Fruit fly (Drosophila melanogaster) whole organism, wandering third instar larva: ENCODE data around the gene BNIP3.

ENCODE experiments used
- Abd-B ChIP-seq: fragments of >200 bp; optimal IDR thresholded peaks from 2 replicates; lab custom pipeline; 2017; ENCODE audit warnings: missing biosample characterization, missing genetic modification characterization
- CG32264 ChIP-seq: fragments of 200-800 bp; sonication (Bioruptor generic); optimal IDR thresholded peaks from 2 replicates; lab custom pipeline; 2016; ENCODE audit warnings: missing biosample characterization, missing genetic modification characterization
- CG9705 ChIP-seq: fragments of 200-800 bp; sonication (Bioruptor generic); optimal IDR thresholded peaks from 2 replicates; lab custom pipeline; 2018; ENCODE audit warnings: missing biosample characterization, mild to moderate bottlenecking, missing genetic modification characterization
- CrebA ChIP-seq: fragments of 200-800 bp; sonication (Bioruptor generic); optimal IDR thresholded peaks from 2 replicates; lab custom pipeline; 2016; ENCODE audit warnings: missing biosample characterization, mild to moderate bottlenecking, missing genetic modification characterization, borderline replicate concordance
- GATAd ChIP-seq: sonication (Bioruptor generic); optimal IDR thresholded peaks from 2 replicates; lab custom pipeline; 2016; ENCODE audit warnings: missing biosample characterization, missing genetic modification characterization
- HLH106 ChIP-seq: fragments of 200-800 bp; optimal IDR thresholded peaks from 3 replicates; lab custom pipeline; 2019; ENCODE audit warnings: missing biosample characterization, mild to moderate bottlenecking, missing genetic modification characterization, moderate library complexity
- Hnf4 ChIP-seq: fragments of 200-800 bp; sonication (Bioruptor generic); optimal IDR thresholded peaks from 2 replicates; lab custom pipeline; 2016; ENCODE audit warnings: missing biosample characterization, mild to moderate bottlenecking, missing genetic modification characterization
- Hr78 ChIP-seq: fragments of >200 bp; optimal IDR thresholded peaks from 2 replicates; lab custom pipeline; 2017; ENCODE audit warnings: missing biosample characterization, missing genetic modification characterization
- Hr83 ChIP-seq: fragments of 200-300 bp; sonication (Bioruptor generic); optimal IDR thresholded peaks from 2 replicates; lab custom pipeline; 2016; ENCODE audit warnings: missing biosample characterization, mild to moderate bottlenecking, missing genetic modification characterization, moderate library complexity; ENCODE audit not compliant: poor library complexity, severe bottlenecking
- Jra ChIP-seq: sonication (Bioruptor generic); optimal IDR thresholded peaks from 2 replicates; lab custom pipeline; 2016; ENCODE audit warnings: missing biosample characterization, missing genetic modification characterization
- Mio ChIP-seq: sonication (Bioruptor generic); optimal IDR thresholded peaks from 2 replicates; lab custom pipeline; 2016; ENCODE audit warnings: missing biosample characterization, missing genetic modification characterization
- N ChIP-seq: fragments of >200 bp; optimal IDR thresholded peaks from 2 replicates; lab custom pipeline; 2018; ENCODE audit warnings: missing biosample characterization, missing external identifiers, missing genetic modification characterization
- OdsH ChIP-seq: fragments of 200-800 bp; sonication (Bioruptor generic); optimal IDR thresholded peaks from 2 replicates; lab custom pipeline; 2016; ENCODE audit warnings: missing biosample characterization, mild to moderate bottlenecking, missing genetic modification characterization
- Rel ChIP-seq, 2 experiments: fragments of 200-800 bp; sonication (Bioruptor generic) in 1 of 2; optimal IDR thresholded peaks; 2 replicates in 1 of 2; 3 replicates in 1 of 2; lab custom pipeline; 2016 to 2019; ENCODE audit warnings: mild to moderate bottlenecking in 2 of 2, missing biosample characterization in 2 of 2, missing genetic modification characterization in 2 of 2, moderate library complexity in 1 of 2
- Sp1 ChIP-seq: fragments of 200-800 bp; sonication (Bioruptor generic); optimal IDR thresholded peaks from 3 replicates; lab custom pipeline; 2019; ENCODE audit warnings: missing biosample characterization, mild to moderate bottlenecking, missing genetic modification characterization, moderate library complexity
- Vsx2 ChIP-seq: fragments of 200-300, 225-300 bp; sonication (Bioruptor generic); optimal IDR thresholded peaks from 2 replicates; lab custom pipeline; 2018; ENCODE audit warnings: missing biosample characterization, missing genetic modification characterization; ENCODE audit not compliant: partially characterized antibody
- brk ChIP-seq: fragments of 200-800 bp; sonication (Bioruptor generic); optimal IDR thresholded peaks from 2 replicates; lab custom pipeline; 2016; ENCODE audit warnings: missing biosample characterization, mild to moderate bottlenecking, missing genetic modification characterization
- dl ChIP-seq, 2 experiments: fragments of 175-275, 200-275 bp in 1 of 2; fragments of 200-275 bp in 1 of 2; sonication (Bioruptor generic); optimal IDR thresholded peaks; lab custom pipeline; 2018; ENCODE audit warnings: mild to moderate bottlenecking in 2 of 2, missing biosample characterization in 2 of 2, missing genetic modification characterization in 2 of 2, moderate library complexity in 2 of 2; ENCODE audit not compliant: partially characterized antibody in 2 of 2, insufficient read depth in 1 of 2
- dmrt93B ChIP-seq: fragments of 200-800 bp; sonication (Bioruptor generic); optimal IDR thresholded peaks from 2 replicates; lab custom pipeline; 2018; ENCODE audit warnings: missing biosample characterization, mild to moderate bottlenecking, missing genetic modification characterization
- dsf ChIP-seq: sonication (Bioruptor generic); optimal IDR thresholded peaks from 2 replicates; lab custom pipeline; 2016; ENCODE audit warnings: missing biosample characterization, missing genetic modification characterization, borderline replicate concordance
- ey ChIP-seq: fragments of 200-800 bp; sonication (Bioruptor generic); optimal IDR thresholded peaks from 2 replicates; lab custom pipeline; 2016; ENCODE audit warnings: missing biosample characterization, missing genetic modification characterization
- foxo ChIP-seq, 2 experiments: fragments of 200-800 bp; sonication (Bioruptor generic); optimal IDR thresholded peaks; 2 replicates in 1 of 2; 3 replicates in 1 of 2; lab custom pipeline; 2016 to 2017; ENCODE audit warnings: missing biosample characterization in 2 of 2, missing genetic modification characterization in 2 of 2
- fru ChIP-seq: fragments of 200-800 bp; sonication (Bioruptor generic); optimal IDR thresholded peaks from 3 replicates; lab custom pipeline; 2016; ENCODE audit warnings: missing biosample characterization, mild to moderate bottlenecking, missing genetic modification characterization
- h ChIP-seq: fragments of 200-800 bp; sonication (Bioruptor generic); optimal IDR thresholded peaks from 3 replicates; lab custom pipeline; 2016; ENCODE audit warnings: missing biosample characterization, mild to moderate bottlenecking, missing genetic modification characterization
- jim ChIP-seq: fragments of 175-275, 200-325 bp; sonication (Bioruptor generic); optimal IDR thresholded peaks from 2 replicates; lab custom pipeline; 2016; ENCODE audit warnings: missing biosample characterization, mild to moderate bottlenecking, missing genetic modification characterization
- lola ChIP-seq: fragments of >200 bp; optimal IDR thresholded peaks from 2 replicates; lab custom pipeline; 2017; ENCODE audit warnings: missing biosample characterization, missing genetic modification characterization
- pan ChIP-seq: fragments of >200 bp; optimal IDR thresholded peaks from 2 replicates; lab custom pipeline; 2017
- psq ChIP-seq: fragments of 200-800 bp; sonication (Bioruptor generic); optimal IDR thresholded peaks from 3 replicates; lab custom pipeline; 2017; ENCODE audit warnings: missing biosample characterization, mild to moderate bottlenecking, missing genetic modification characterization, moderate library complexity
- rgr ChIP-seq: fragments of 200-800 bp; sonication (Bioruptor generic); optimal IDR thresholded peaks from 3 replicates; lab custom pipeline; 2016; ENCODE audit warnings: missing biosample characterization, mild to moderate bottlenecking, missing genetic modification characterization
- sage ChIP-seq: fragments of 200-800 bp; sonication (Bioruptor generic); optimal IDR thresholded peaks from 2 replicates; lab custom pipeline; 2016; ENCODE audit warnings: missing biosample characterization, mild to moderate bottlenecking, missing genetic modification characterization
- sv ChIP-seq: fragments of 200-800 bp; sonication (Bioruptor generic); optimal IDR thresholded peaks from 3 replicates; lab custom pipeline; 2016; ENCODE audit warnings: missing biosample characterization, missing genetic modification characterization
- usp ChIP-seq: fragments of >200 bp; optimal IDR thresholded peaks from 2 replicates; lab custom pipeline; 2017; ENCODE audit warnings: missing biosample characterization, missing genetic modification characterization
- woc ChIP-seq: sonication (Bioruptor generic); optimal IDR thresholded peaks from 2 replicates; lab custom pipeline; 2016; ENCODE audit warnings: missing biosample characterization, mild to moderate bottlenecking, missing genetic modification characterization

BNIP3 gene

dm6 chr3L:20467433-20467832 is 51.8 kb downstream of the BNIP3 start:
- TF ChIP-seq jim (GFP tag; lab: Kevin White, UChicago), result no peak
- no peak for TF ChIP-seq dmrt93B
- no peak for TF ChIP-seq rgr (GFP tag; lab: Kevin White, UChicago)

dm6 chr3L:20466599-20466998 is 52.6 kb downstream of the BNIP3 start, which contains the start of gene Tdh:
Tdh (plus strand) TSS chr3L:20466944.
- TF ChIP-seq h (GFP tag; lab: Kevin White, UChicago), result no peak
- no peak for TF ChIP-seq ey (GFP tag; lab: Kevin White, UChicago)
- no peak for TF ChIP-seq Hr83 (GFP tag; lab: Kevin White, UChicago)
- TF ChIP-seq N, result no peak
- no peak for TF ChIP-seq OdsH (GFP tag; lab: Kevin White, UChicago)
- TF ChIP-seq jim (GFP tag; lab: Kevin White, UChicago), result no peak
- TF ChIP-seq Abd-B (GFP tag; lab: Kevin White, UChicago), result no peak
- no peak for TF ChIP-seq dl (GFP tag; optimal IDR thresholded peaks at IDR 0.05; lab: Kevin White, UChicago; ENCODE audit: insufficient read depth in 1 of 2, partially characterized antibody in 2 of 2)
- TF ChIP-seq usp (GFP tag; lab: Kevin White, UChicago), result no peak
- no peak for TF ChIP-seq HLH106 (tag; lab: Kevin White, UChicago)
- no peak for TF ChIP-seq CrebA
- TF ChIP-seq sage (GFP tag; lab: Kevin White, UChicago), result no peak
- no peak for TF ChIP-seq Sp1 (GFP tag; lab: Kevin White, UChicago)
- no peak for TF ChIP-seq foxo (GFP tag; optimal IDR thresholded peaks at IDR 0.05; lab: Kevin White, UChicago)
- no peak for TF ChIP-seq rgr (GFP tag; lab: Kevin White, UChicago)
- no peak for TF ChIP-seq Hnf4 (GFP tag; lab: Kevin White, UChicago)
- no peak for TF ChIP-seq lola (GFP tag; lab: Kevin White, UChicago)
- no peak for TF ChIP-seq fru (GFP tag; lab: Kevin White, UChicago)

DNA sequence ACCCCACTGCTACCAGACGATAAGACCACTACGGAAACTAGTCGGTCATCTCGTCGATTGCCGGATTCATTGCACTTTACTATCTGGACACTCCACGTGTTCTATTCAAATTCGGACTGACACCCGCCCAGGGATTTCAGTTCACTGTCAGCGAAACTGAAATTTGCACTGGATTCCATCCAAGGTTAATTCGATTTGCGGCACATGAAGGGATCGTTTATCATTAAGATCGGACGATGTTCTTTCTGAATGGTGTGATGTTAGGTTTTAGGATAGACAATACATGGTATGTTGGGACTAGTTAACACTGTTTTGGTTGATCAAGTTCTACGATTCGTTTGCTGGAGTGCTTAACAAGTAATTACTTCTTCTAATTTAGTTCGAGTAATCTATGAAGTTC is 53.3 kb downstream of the BNIP3 start, which contains the start of gene CG42764:
Gene CG42764, minus strand, starts transcription at position 101 of the 400 bp plus-strand sequence.
- TF ChIP-seq HLH106 (tag; lab: Kevin White, UChicago) (no peak), Vsx2 (GFP tag; lab: Kevin White, UChicago) (no peak), Rel (GFP tag; optimal IDR thresholded peaks at IDR 0.05; lab: Kevin White, UChicago) (no peak), Rel (tag; optimal IDR thresholded peaks at IDR 0.05; lab: Kevin White, UChicago) (no peak), brk (GFP tag; lab: Kevin White, UChicago) (no peak), Jra (GFP tag; lab: Kevin White, UChicago) (no peak), woc (GFP tag; lab: Kevin White, UChicago) (no peak), rgr (GFP tag; lab: Kevin White, UChicago) (no peak), h (GFP tag; lab: Kevin White, UChicago) (no peak), CG32264 (GFP tag; lab: Kevin White, UChicago) (no peak), psq (no peak), Mio (GFP tag; lab: Kevin White, UChicago) (no peak), Hr78 (GFP tag; lab: Kevin White, UChicago) (no peak), sv (GFP tag; lab: Kevin White, UChicago) (no peak), GATAd (GFP tag; lab: Kevin White, UChicago) (no peak), sage (GFP tag; lab: Kevin White, UChicago) (no peak)

DNA sequence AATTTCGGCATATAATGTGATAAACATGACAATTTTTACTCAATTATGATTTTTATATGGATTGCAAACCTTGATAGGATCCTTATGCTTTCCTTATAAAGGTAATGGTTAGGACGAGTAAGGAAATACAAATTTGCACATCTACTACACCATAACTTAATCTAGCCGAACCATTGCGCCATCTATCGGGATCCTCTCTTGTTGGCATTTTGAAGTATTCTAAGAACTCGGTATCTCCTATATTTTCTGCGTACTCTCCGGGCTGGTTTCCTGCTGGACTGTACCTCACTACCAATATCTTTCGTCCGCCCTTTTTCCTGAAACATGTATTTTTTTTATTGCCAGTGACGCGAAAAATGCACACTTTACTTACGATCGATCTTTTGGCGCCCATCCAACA is 54.5 kb downstream of the BNIP3 start, which contains the start of gene atk:
Gene atk, minus strand, starts transcription at position 186 of the 400 bp plus-strand sequence.
- TF ChIP-seq Rel (GFP tag; optimal IDR thresholded peaks at IDR 0.05; lab: Kevin White, UChicago) (no peak), Rel (tag; optimal IDR thresholded peaks at IDR 0.05; lab: Kevin White, UChicago) (no peak), HLH106 (tag; lab: Kevin White, UChicago) (no peak), dsf (GFP tag; lab: Kevin White, UChicago) (no peak), N (no peak), h (GFP tag; lab: Kevin White, UChicago) (no peak), Sp1 (GFP tag; lab: Kevin White, UChicago) (no peak), pan (lab: Kevin White, UChicago) (no peak), dmrt93B (no peak), CG32264 (GFP tag; lab: Kevin White, UChicago) (no peak), GATAd (GFP tag; lab: Kevin White, UChicago) (no peak), fru (GFP tag; lab: Kevin White, UChicago) (no peak), Jra (GFP tag; lab: Kevin White, UChicago) (no peak), Hr78 (GFP tag; lab: Kevin White, UChicago) (no peak), lola (GFP tag; lab: Kevin White, UChicago) (no peak), CG9705 (no peak), foxo (GFP tag; optimal IDR thresholded peaks at IDR 0.05; lab: Kevin White, UChicago) (no peak), ey (GFP tag; lab: Kevin White, UChicago) (no peak), rgr (GFP tag; lab: Kevin White, UChicago) (no peak), psq (no peak)
